Worm (Caenorhabditis elegans) whole organism, late embryonic: Measurements from ENCODE around the gene R08C7.5.

Source experiments
- ama-1 ChIP-seq: fragments of 150-350 bp; optimal IDR thresholded peaks from 2 replicates; lab custom pipeline; 2014
- ceh-14 ChIP-seq: sonication (generic microtip); optimal IDR thresholded peaks from 2 replicates; lab custom pipeline; 2016; ENCODE audit warnings: missing genotype, missing genetic modification characterization, missing compliant biosample characterization
- ceh-34 ChIP-seq: sonication (generic microtip); optimal IDR thresholded peaks from 2 replicates; lab custom pipeline; 2016; ENCODE audit warnings: mild to moderate bottlenecking, missing genetic modification characterization, missing compliant biosample characterization
- ceh-9 ChIP-seq: sonication (generic microtip); optimal IDR thresholded peaks from 2 replicates; lab custom pipeline; 2016; ENCODE audit warnings: mild to moderate bottlenecking, missing genetic modification characterization, inconsistent platforms, missing compliant biosample characterization
- elt-2 ChIP-seq: sonication (generic microtip); optimal IDR thresholded peaks from 2 replicates; lab custom pipeline; 2016; ENCODE audit warnings: missing genetic modification reagents, missing genetic modification characterization, missing compliant biosample characterization
- ets-4 ChIP-seq: sonication (generic microtip); optimal IDR thresholded peaks from 2 replicates; lab custom pipeline; 2016; ENCODE audit warnings: missing genetic modification characterization, missing compliant biosample characterization
- eyg-1 ChIP-seq: sonication (generic microtip); optimal IDR thresholded peaks from 2 replicates; lab custom pipeline; 2016; ENCODE audit warnings: missing genotype, missing genetic modification characterization, missing compliant biosample characterization
- lim-6 ChIP-seq: sonication (generic microtip); optimal IDR thresholded peaks from 2 replicates; lab custom pipeline; 2016; ENCODE audit warnings: missing genetic modification characterization, missing compliant biosample characterization
- lin-11 ChIP-seq: fragments of 200-800 bp; sonication (Bioruptor generic); optimal IDR thresholded peaks from 2 replicates; lab custom pipeline; 2018; ENCODE audit warnings: mild to moderate bottlenecking, missing genetic modification characterization, missing compliant biosample characterization
- nhr-11 ChIP-seq: fragments of 150-350 bp; optimal IDR thresholded peaks from 2 replicates; lab custom pipeline; 2014; ENCODE audit warnings: missing biosample characterization, missing genetic modification characterization
- odd-2 ChIP-seq: sonication (generic microtip); optimal IDR thresholded peaks from 2 replicates; lab custom pipeline; 2017; ENCODE audit warnings: antibody characterized with exemption, mild to moderate bottlenecking, missing genetic modification characterization, missing compliant biosample characterization
- unc-42 ChIP-seq: sonication (generic microtip); optimal IDR thresholded peaks from 2 replicates; lab custom pipeline; 2016; ENCODE audit warnings: missing genotype, missing genetic modification characterization, missing compliant biosample characterization

- no peak for TF ChIP-seq ceh-14
- TF ChIP-seq ama-1 (lab: Kevin White, UChicago), result no peak
- no peak for TF ChIP-seq ceh-34
- no peak for TF ChIP-seq eyg-1 (tag; lab: Kevin White, UChicago)
- TF ChIP-seq lim-6 (tag; lab: Kevin White, UChicago), result no peak
- TF ChIP-seq ceh-9, result no peak
- no peak for TF ChIP-seq nhr-11
- no peak for TF ChIP-seq unc-42 (tag; lab: Kevin White, UChicago)
- no peak for TF ChIP-seq elt-2 (tag; lab: Kevin White, UChicago)
- TF ChIP-seq odd-2 (tag; lab: Kevin White, UChicago), result no peak
- no peak for TF ChIP-seq lin-11 (tag; lab: Kevin White, UChicago)
- no peak for TF ChIP-seq ets-4 (tag; lab: Kevin White, UChicago)
Observed at ce11 chrIV:4481298-4481697, 51.3 kb downstream of the R08C7.5 start.
